Fruit fly (Drosophila melanogaster): ENCODE data around the gene CG17350.

The CG17350 gene

dm6 chr2L:19335052-19335451 lies 45.7 kb upstream of the CG17350 start (continued):
- TF ChIP-seq aop (GFP tag; IDR thresholded peaks at IDR 0.05) (no peak), CG3065 (GFP tag; optimal IDR thresholded peaks at IDR 0.05) (no peak), stc (GFP tag; IDR thresholded peaks at IDR 0.05) (peak; percentile 32; the same call in 1 of the 2 replicates), CG2875 (GFP tag; optimal IDR thresholded peaks at IDR 0.05) (peak; percentile 7), Usf (GFP tag; optimal IDR thresholded peaks at IDR 0.05) (peak; percentile 28), CG17912 (GFP tag; optimal IDR thresholded peaks at IDR 0.05) (no peak), eyg (GFP tag; optimal IDR thresholded peaks at IDR 0.05) (no peak), CG2120 (GFP tag; optimal IDR thresholded peaks at IDR 0.05) (peak; percentile 54), trh (GFP tag; optimal IDR thresholded peaks at IDR 0.05) (no peak), CG6854 (GFP tag; optimal IDR thresholded peaks at IDR 0.05) (peak; percentile 46), CG7786 (GFP tag; optimal IDR thresholded peaks at IDR 0.05) (no peak), zfh1 (GFP tag; IDR thresholded peaks at IDR 0.05) (peak; percentile 77), CG10321 (GFP tag; IDR thresholded peaks at IDR 0.05) (no peak), Ssrp (tag; optimal IDR thresholded peaks at IDR 0.05) (peak; percentile 57), fd3F (GFP tag; optimal IDR thresholded peaks at IDR 0.05) (no peak), CG9437 (GFP tag; optimal IDR thresholded peaks at IDR 0.05) (peak; percentile 38), HmgD (GFP tag; optimal IDR thresholded peaks at IDR 0.05) (no peak), lmd (GFP tag; IDR thresholded peaks at IDR 0.05) (peak; percentile 59), sima (GFP tag; optimal IDR thresholded peaks at IDR 0.05) (no peak), slp2 (GFP tag; optimal IDR thresholded peaks at IDR 0.05) (no peak), CG8290 (GFP tag; optimal IDR thresholded peaks at IDR 0.05) (no peak), CG8290 (tag; optimal IDR thresholded peaks at IDR 0.05) (no peak), CG8089 (GFP tag; optimal IDR thresholded peaks at IDR 0.05) (peak; percentile 14), D19A (tag; optimal IDR thresholded peaks at IDR 0.05) (peak; percentile 57), tio (GFP tag; optimal IDR thresholded peaks at IDR 0.05) (peak; percentile 61), CG11398 (GFP tag; optimal IDR thresholded peaks at IDR 0.05) (no peak), CG16779 (GFP tag; IDR thresholded peaks at IDR 0.05) (no peak), salm (tag; optimal IDR thresholded peaks at IDR 0.05) (no peak), fru (optimal IDR thresholded peaks at IDR 0.05) (no peak), E2f1 (GFP tag; IDR thresholded peaks at IDR 0.05) (peak; percentile 44), p53 (GFP tag; optimal IDR thresholded peaks at IDR 0.05) (no peak), CG14667 (GFP tag; IDR thresholded peaks at IDR 0.05) (peak; percentile 47; the same call in 1 of the 2 replicates), CG8924 (tag; optimal IDR thresholded peaks at IDR 0.05) (peak; percentile 66), Doc3 (GFP tag; IDR thresholded peaks at IDR 0.05; ENCODE audit: partially characterized antibody) (no peak), tna (GFP tag; IDR thresholded peaks at IDR 0.05; ENCODE audit: partially characterized antibody) (no peak), CG4820 (GFP tag; optimal IDR thresholded peaks at IDR 0.05) (peak; percentile 48), fd96Cb (tag; optimal IDR thresholded peaks at IDR 0.05) (peak; percentile 62), Nf-YB (GFP tag; optimal IDR thresholded peaks at IDR 0.05) (peak; percentile 18), CG33557 (GFP tag; optimal IDR thresholded peaks at IDR 0.05) (peak; percentile 4), Bgb (GFP tag; IDR thresholded peaks at IDR 0.05; ENCODE audit: partially characterized antibody) (no peak), CG3281 (GFP tag; optimal IDR thresholded peaks at IDR 0.05) (peak; percentile 22), Six4 (GFP tag; optimal IDR thresholded peaks at IDR 0.05) (peak; percentile 54), CG13424 (tag; optimal IDR thresholded peaks at IDR 0.05) (peak; percentile 54), nerfin-2 (GFP tag; IDR thresholded peaks at IDR 0.05; ENCODE audit: partially characterized antibody) (no peak), CG34224 (GFP tag; IDR thresholded peaks at IDR 0.05; ENCODE audit: partially characterized antibody) (no peak), hth (optimal IDR thresholded peaks at IDR 0.05) (no peak), Dll (GFP tag; IDR thresholded peaks at IDR 0.05; ENCODE audit: partially characterized antibody) (no peak), CG8281 (tag; optimal IDR thresholded peaks at IDR 0.05) (peak; percentile 8), CG11093 (GFP tag; IDR thresholded peaks at IDR 0.05) (no peak), insv (GFP tag; optimal IDR thresholded peaks at IDR 0.05) (no peak), toy (GFP tag; IDR thresholded peaks at IDR 0.05) (no peak), CG6175 (GFP tag; IDR thresholded peaks at IDR 0.05) (no peak)
